Fruit fly (Drosophila melanogaster) Kc167 (cell line): Measurements from ENCODE around the gene CG34268.

Experiments used
- Myc ChIP-seq: fragments of >200 bp; optimal IDR thresholded peaks from 2 replicates; lab custom pipeline; 2017; ENCODE audit warnings: missing external identifiers
- Sin3A ChIP-seq: fragments of >200 bp; optimal IDR thresholded peaks from 2 replicates; lab custom pipeline; 2018; ENCODE audit warnings: missing external identifiers
- h ChIP-seq: fragments of >200 bp; optimal IDR thresholded peaks from 3 replicates; lab custom pipeline; 2018; ENCODE audit warnings: missing external identifiers
- insv ChIP-seq: fragments of >200 bp; optimal IDR thresholded peaks from 3 replicates; lab custom pipeline; 2018; ENCODE audit warnings: missing external identifiers
- psq ChIP-seq: fragments of >200 bp; optimal IDR thresholded peaks from 2 replicates; lab custom pipeline; 2017; ENCODE audit warnings: missing external identifiers
- ttk ChIP-seq: sonication (Bioruptor generic); optimal IDR thresholded peaks from 2 replicates; lab custom pipeline; 2017; ENCODE audit warnings: missing external identifiers

CG34268 gene

dm6 chr3L:500351-501015 is at the start of gene CG34268, which contains the start of gene CG34267:
Gene CG34268, plus strand, starts transcription at chr3L:500965.
Gene CG34267, minus strand, starts transcription at chr3L:500451.
- TF ChIP-seq insv (lab: Kevin White, UChicago) (no peak), Myc (lab: Kevin White, UChicago) (no peak), psq (no peak), h (lab: Kevin White, UChicago) (no peak), Sin3A (no peak)

- TF ChIP-seq psq, result no peak
- TF ChIP-seq insv (lab: Kevin White, UChicago), result no peak
- TF ChIP-seq h (lab: Kevin White, UChicago), result no peak
- no peak for TF ChIP-seq ttk
- TF ChIP-seq Myc (lab: Kevin White, UChicago), result no peak
- TF ChIP-seq Sin3A, result no peak
These were observed 45.8 kb upstream of the CG34268 start for dm6 chr3L:454802-455579.

dm6 chr3L:456378-456777 is 44.4 kb upstream of the CG34268 start:
- TF ChIP-seq insv (lab: Kevin White, UChicago) (no peak), ttk (no peak)

dm6 chr3L:457384-457783 is 43.4 kb upstream of the CG34268 start:
- no peak for TF ChIP-seq ttk
- TF ChIP-seq insv (lab: Kevin White, UChicago), result no peak
- no peak for TF ChIP-seq Sin3A
- no peak for TF ChIP-seq h (lab: Kevin White, UChicago)

dm6 chr3L:465433-465832 is 35.3 kb upstream of the CG34268 start:
- TF ChIP-seq Sin3A, result no peak
- no peak for TF ChIP-seq h (lab: Kevin White, UChicago)
- TF ChIP-seq ttk, result no peak

- TF ChIP-seq ttk, result no peak
- no peak for TF ChIP-seq h (lab: Kevin White, UChicago)
- TF ChIP-seq insv (lab: Kevin White, UChicago), result no peak
- TF ChIP-seq psq, result no peak
- TF ChIP-seq Sin3A, result no peak
- no peak for TF ChIP-seq Myc (lab: Kevin White, UChicago)
These were observed 29.6 kb upstream of the CG34268 start for dm6 chr3L:471199-471598.

- TF ChIP-seq psq (no peak), insv (lab: Kevin White, UChicago) (no peak), Myc (lab: Kevin White, UChicago) (no peak), Sin3A (no peak), h (lab: Kevin White, UChicago) (no peak), ttk (no peak)
These were observed 27.7 kb upstream of the CG34268 start for dm6 chr3L:473064-473463.

dm6 chr3L:483818-484217 is 16.9 kb upstream of the CG34268 start:
- TF ChIP-seq h (lab: Kevin White, UChicago), result no peak
- no peak for TF ChIP-seq Sin3A
- TF ChIP-seq Myc (lab: Kevin White, UChicago), result no peak
- no peak for TF ChIP-seq insv (lab: Kevin White, UChicago)
- no peak for TF ChIP-seq psq
- TF ChIP-seq ttk, result no peak

dm6 chr3L:484554-485305 is 16.0 kb upstream of the CG34268 start:
- TF ChIP-seq h (lab: Kevin White, UChicago) (no peak), insv (lab: Kevin White, UChicago) (no peak)

dm6 chr3L:485393-485792 is 15.4 kb upstream of the CG34268 start:
- TF ChIP-seq Myc (lab: Kevin White, UChicago), result no peak
- no peak for TF ChIP-seq insv (lab: Kevin White, UChicago)
- no peak for TF ChIP-seq h (lab: Kevin White, UChicago)
- TF ChIP-seq Sin3A, result no peak

dm6 chr3L:488159-488558 is 12.6 kb upstream of the CG34268 start:
- no peak for TF ChIP-seq h (lab: Kevin White, UChicago)
- no peak for TF ChIP-seq insv (lab: Kevin White, UChicago)
- TF ChIP-seq ttk, result no peak
- TF ChIP-seq Myc (lab: Kevin White, UChicago), result no peak
- TF ChIP-seq psq, result no peak
- TF ChIP-seq Sin3A, result no peak

dm6 chr3L:488612-489011 is 12.2 kb upstream of the CG34268 start:
- TF ChIP-seq ttk (no peak), insv (lab: Kevin White, UChicago) (no peak)

- TF ChIP-seq Sin3A, result no peak
- TF ChIP-seq insv (lab: Kevin White, UChicago), result no peak
- TF ChIP-seq Myc (lab: Kevin White, UChicago), result no peak
- no peak for TF ChIP-seq h (lab: Kevin White, UChicago)
- no peak for TF ChIP-seq ttk
- no peak for TF ChIP-seq psq
These were observed 11.4 kb upstream of the CG34268 start for dm6 chr3L:489354-489753.
